Worm (Caenorhabditis elegans) whole organism, late embryonic: Measurements from ENCODE around the gene tag-89.
"Not testable (repeated sequence)": the region's sequence is repeated elsewhere in the genome, so short reads cannot be mapped to it uniquely, and the experiment has no call there.

ENCODE experiments used
- C38D4.7 ChIP-seq: fragments of 200-800 bp; sonication (Bioruptor generic); optimal IDR thresholded peaks from 2 replicates; lab custom pipeline; 2018; ENCODE audit warnings: mild to moderate bottlenecking, missing genetic modification characterization, moderate library complexity, missing compliant biosample characterization
- F13H6.1 ChIP-seq: sonication (generic microtip); optimal IDR thresholded peaks from 2 replicates; lab custom pipeline; 2016; ENCODE audit warnings: missing genetic modification characterization, missing compliant biosample characterization
- K02D7.2 ChIP-seq: sonication (generic microtip); optimal IDR thresholded peaks from 2 replicates; lab custom pipeline; 2017; ENCODE audit warnings: mild to moderate bottlenecking, missing genetic modification characterization, missing compliant biosample characterization
- K09A11.1 ChIP-seq: sonication (generic microtip); optimal IDR thresholded peaks from 2 replicates; lab custom pipeline; 2017; ENCODE audit warnings: antibody characterized with exemption, mild to moderate bottlenecking, missing genetic modification characterization, missing compliant biosample characterization; ENCODE audit not compliant: insufficient read depth
- Y22D7AL.16 ChIP-seq: sonication (generic microtip); optimal IDR thresholded peaks from 2 replicates; lab custom pipeline; 2016; ENCODE audit warnings: missing genetic modification characterization, missing compliant biosample characterization
- ama-1 ChIP-seq: fragments of 150-350 bp; optimal IDR thresholded peaks from 2 replicates; lab custom pipeline; 2014
- ceh-14 ChIP-seq: sonication (generic microtip); optimal IDR thresholded peaks from 2 replicates; lab custom pipeline; 2016; ENCODE audit warnings: missing genotype, missing genetic modification characterization, missing compliant biosample characterization
- ceh-18 ChIP-seq: sonication (generic microtip); optimal IDR thresholded peaks from 2 replicates; lab custom pipeline; 2016; ENCODE audit warnings: missing genetic modification characterization, missing compliant biosample characterization
- ceh-31 ChIP-seq: sonication (generic microtip); optimal IDR thresholded peaks from 2 replicates; lab custom pipeline; 2016; ENCODE audit warnings: missing genetic modification characterization, missing compliant biosample characterization
- ceh-45 ChIP-seq: fragments of 200-800 bp; sonication (Bioruptor generic); IDR thresholded peaks from 2 replicates; pipeline ENCODE4 v1.3.6; 2022; ENCODE audit warnings: missing genetic modification reagents, missing genetic modification characterization, missing compliant biosample characterization
- che-1 ChIP-seq: sonication (generic microtip); optimal IDR thresholded peaks from 2 replicates; lab custom pipeline; 2016; ENCODE audit warnings: mild to moderate bottlenecking, missing genetic modification characterization, missing compliant biosample characterization
- elt-4 ChIP-seq: sonication (generic microtip); optimal IDR thresholded peaks from 2 replicates; lab custom pipeline; 2016; ENCODE audit warnings: missing genetic modification characterization, missing compliant biosample characterization
- ets-4 ChIP-seq: sonication (generic microtip); optimal IDR thresholded peaks from 2 replicates; lab custom pipeline; 2016; ENCODE audit warnings: missing genetic modification characterization, missing compliant biosample characterization
- fax-1 ChIP-seq: sonication (generic microtip); optimal IDR thresholded peaks from 2 replicates; lab custom pipeline; 2016; ENCODE audit warnings: missing genotype, missing genetic modification characterization, missing compliant biosample characterization
- gmeb-2 ChIP-seq: sonication (generic microtip); optimal IDR thresholded peaks from 2 replicates; lab custom pipeline; 2016; ENCODE audit warnings: missing genetic modification characterization, inconsistent platforms, missing compliant biosample characterization
- hlh-13 ChIP-seq: fragments of 200-800 bp; sonication (Bioruptor generic); optimal IDR thresholded peaks from 2 replicates; lab custom pipeline; 2018; ENCODE audit warnings: mild to moderate bottlenecking, missing genetic modification characterization, missing compliant biosample characterization
- hlh-30 ChIP-seq: sonication (generic microtip); optimal IDR thresholded peaks from 2 replicates; lab custom pipeline; 2017; ENCODE audit warnings: antibody characterized with exemption, missing genetic modification characterization, missing compliant biosample characterization; ENCODE audit not compliant: insufficient read depth
- lin-11 ChIP-seq: fragments of 200-800 bp; sonication (Bioruptor generic); optimal IDR thresholded peaks from 2 replicates; lab custom pipeline; 2018; ENCODE audit warnings: mild to moderate bottlenecking, missing genetic modification characterization, missing compliant biosample characterization
- mec-3 ChIP-seq: sonication (generic microtip); optimal IDR thresholded peaks from 2 replicates; lab custom pipeline; 2016; ENCODE audit warnings: borderline replicate concordance, missing genetic modification characterization, missing compliant biosample characterization
- nhr-232 ChIP-seq: sonication (generic microtip); optimal IDR thresholded peaks from 2 replicates; lab custom pipeline; 2016; ENCODE audit warnings: missing genetic modification characterization, missing compliant biosample characterization
- npax-4 ChIP-seq: sonication (generic microtip); optimal IDR thresholded peaks from 2 replicates; lab custom pipeline; 2016; ENCODE audit warnings: missing genetic modification characterization, missing compliant biosample characterization
- pag-3 ChIP-seq: sonication (generic microtip); optimal IDR thresholded peaks from 2 replicates; lab custom pipeline; 2016; ENCODE audit warnings: missing compliant biosample characterization, missing genetic modification characterization, borderline replicate concordance
- pat-9 ChIP-seq: fragments of 200-800 bp; sonication (Bioruptor generic); optimal IDR thresholded peaks from 2 replicates; lab custom pipeline; 2018; ENCODE audit warnings: mild to moderate bottlenecking, missing genetic modification characterization, moderate library complexity, missing compliant biosample characterization
- pax-1 ChIP-seq: fragments of 150-350 bp; optimal IDR thresholded peaks from 2 replicates; lab custom pipeline; 2014; ENCODE audit warnings: missing biosample characterization, missing genetic modification characterization
- pha-4 ChIP-seq: fragments of 150-350 bp; optimal IDR thresholded peaks from 2 replicates; lab custom pipeline; 2018; ENCODE audit warnings: missing biosample characterization, missing genetic modification reagents, missing genetic modification characterization
- pqm-1 ChIP-seq: sonication (generic microtip); optimal IDR thresholded peaks from 2 replicates; lab custom pipeline; 2016; ENCODE audit warnings: missing genetic modification characterization, missing compliant biosample characterization
- pros-1 ChIP-seq: fragments of 150-350 bp; optimal IDR thresholded peaks from 2 replicates; lab custom pipeline; 2014; ENCODE audit warnings: missing biosample characterization, missing genetic modification reagents, missing genetic modification characterization
- rnt-1 ChIP-seq: sonication (generic microtip); optimal IDR thresholded peaks from 2 replicates; lab custom pipeline; 2016; ENCODE audit warnings: missing genetic modification characterization, missing compliant biosample characterization
- sox-2 ChIP-seq: fragments of 200-800 bp; sonication (Bioruptor generic); IDR thresholded peaks from 2 replicates; pipeline ENCODE4 v1.3.6; 2022; ENCODE audit warnings: missing genetic modification reagents, missing genetic modification characterization, missing compliant biosample characterization
- tbx-2 ChIP-seq: sonication (generic microtip); optimal IDR thresholded peaks from 2 replicates; lab custom pipeline; 2016; ENCODE audit warnings: missing genetic modification characterization, missing compliant biosample characterization
- tbx-7 ChIP-seq: sonication (generic microtip); optimal IDR thresholded peaks from 2 replicates; lab custom pipeline; 2016; ENCODE audit warnings: missing genotype, missing genetic modification characterization, missing compliant biosample characterization
- unc-42 ChIP-seq: sonication (generic microtip); optimal IDR thresholded peaks from 2 replicates; lab custom pipeline; 2016; ENCODE audit warnings: missing genotype, missing genetic modification characterization, missing compliant biosample characterization
- unc-55 ChIP-seq: sonication (generic microtip); optimal IDR thresholded peaks from 2 replicates; lab custom pipeline; 2017; ENCODE audit warnings: missing biosample characterization, missing genetic modification reagents, missing genetic modification characterization
- unc-86 ChIP-seq: sonication (generic microtip); optimal IDR thresholded peaks from 2 replicates; lab custom pipeline; 2016; ENCODE audit warnings: missing genetic modification characterization, missing compliant biosample characterization
- ztf-16 ChIP-seq: sonication (generic microtip); optimal IDR thresholded peaks from 2 replicates; lab custom pipeline; 2017; ENCODE audit warnings: missing genetic modification characterization, missing compliant biosample characterization

The tag-89 gene

DNA sequence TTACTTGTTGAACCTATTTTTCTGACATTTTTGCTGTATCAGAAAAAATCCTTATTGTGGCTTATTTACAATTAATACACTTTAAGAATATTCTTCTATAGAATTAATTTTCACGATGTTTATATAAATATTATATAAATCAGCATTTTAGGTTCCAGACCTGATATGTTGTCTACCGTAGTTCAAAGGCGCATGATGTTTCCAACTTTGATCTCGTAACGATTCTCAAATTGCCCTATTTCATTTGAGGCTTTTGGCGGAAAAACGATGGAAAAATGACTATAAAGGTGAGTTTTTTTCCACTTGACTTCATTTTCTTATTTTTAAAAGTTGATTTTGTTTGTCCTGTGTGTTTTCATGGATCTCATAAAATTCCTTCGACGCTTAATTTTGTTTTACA, 15.7 kb downstream of the tag-89 start, which contains the start of gene gfat-2:
Gene gfat-2 (plus strand): TSS at position 145 of the 400 bp plus-strand sequence.
- TF ChIP-seq unc-86 (tag; lab: Kevin White, UChicago) (no peak), unc-42 (tag; lab: Kevin White, UChicago) (no peak), K09A11.1 (no peak), pha-4 (tag; lab: Kevin White, UChicago) (no peak), ets-4 (tag; lab: Kevin White, UChicago) (no peak), C38D4.7 (no peak), tbx-2 (tag; lab: Kevin White, UChicago) (no peak), ztf-16 (no peak), hlh-13 (GFP tag; lab: Kevin White, UChicago) (no peak), ceh-45 (GFP tag; lab: Robert Waterston, UW) (no peak), ceh-18 (no peak), elt-4 (tag; lab: Kevin White, UChicago) (no peak), pros-1 (tag; lab: Kevin White, UChicago) (no peak), lin-11 (no peak), ceh-31 (tag; lab: Kevin White, UChicago) (no peak)

DNA sequence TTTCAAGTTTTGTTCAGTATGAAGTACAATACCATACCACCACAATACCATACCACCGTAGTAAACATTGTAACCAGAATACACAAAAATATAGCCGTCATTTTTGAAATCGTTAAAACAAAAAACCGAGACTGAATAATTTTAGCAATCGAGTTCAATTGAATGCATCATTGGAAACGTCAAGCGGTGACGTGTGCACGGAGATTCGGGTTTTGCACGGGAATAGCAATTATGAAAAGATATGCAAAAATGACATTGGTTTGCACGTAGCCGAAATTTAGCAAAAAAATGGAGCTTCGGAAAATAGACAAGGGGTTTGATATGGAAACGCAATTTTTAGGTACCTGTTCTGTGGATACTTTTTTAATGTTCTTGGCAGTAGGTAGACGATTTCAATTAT, 20.6 kb downstream of the tag-89 start, which contains the start of gene F22B3.10:
Gene F22B3.10 (minus strand): TSS at position 101 of the 400 bp plus-strand sequence.
- TF ChIP-seq pqm-1 (tag; lab: Kevin White, UChicago): no peak
- TF ChIP-seq unc-86 (tag; lab: Kevin White, UChicago): no peak
- TF ChIP-seq K09A11.1: no peak
- TF ChIP-seq fax-1 (tag; lab: Kevin White, UChicago): no peak
- no peak for TF ChIP-seq tbx-7 (tag; lab: Kevin White, UChicago)
- no peak for TF ChIP-seq mec-3 (tag; lab: Kevin White, UChicago)
- TF ChIP-seq pax-1: no peak
- TF ChIP-seq pat-9 (tag; lab: Kevin White, UChicago): no peak
- no peak for TF ChIP-seq hlh-30 (tag; lab: Kevin White, UChicago)
- no peak for TF ChIP-seq pha-4 (tag; lab: Kevin White, UChicago)
- no peak for TF ChIP-seq K02D7.2 (tag; lab: Kevin White, UChicago)
- TF ChIP-seq ama-1 (lab: Kevin White, UChicago): no peak
- no peak for TF ChIP-seq rnt-1
- no peak for TF ChIP-seq sox-2

DNA sequence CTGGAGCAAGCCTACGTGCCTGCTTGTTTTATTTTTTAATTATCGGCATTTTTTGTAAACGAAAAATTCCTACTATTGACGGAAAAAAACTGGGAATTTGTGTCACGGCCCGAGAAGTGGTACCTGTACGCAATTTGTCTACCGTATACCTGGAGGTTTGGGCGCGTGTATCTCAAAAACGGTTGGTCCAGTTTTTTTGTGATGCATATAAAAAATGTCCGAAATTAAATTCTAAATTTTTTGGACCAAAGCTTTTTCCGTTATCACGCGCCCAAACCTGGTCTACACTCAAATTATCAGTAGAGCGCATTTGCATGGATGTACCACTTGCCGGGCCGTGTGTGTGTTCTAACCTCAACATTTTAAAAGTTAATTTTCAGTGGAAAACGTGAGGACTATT, 22.4 kb downstream of the tag-89 start, which contains the start of gene F22B3.5:
Gene F22B3.5 (minus strand): TSS at position 101 of the 400 bp plus-strand sequence.
- not testable (repeated sequence) for TF ChIP-seq nhr-232 (tag; lab: Kevin White, UChicago); F13H6.1; rnt-1

- TF ChIP-seq Y22D7AL.16 (tag; lab: Kevin White, UChicago) (no peak), pat-9 (tag; lab: Kevin White, UChicago) (no peak)
These were observed 27.4 kb downstream of the tag-89 start, which contains the start of gene F22B3.7 for ce11 chrIV:11421696-11422095. F22B3.7 (minus strand) TSS chrIV:11421796.

DNA sequence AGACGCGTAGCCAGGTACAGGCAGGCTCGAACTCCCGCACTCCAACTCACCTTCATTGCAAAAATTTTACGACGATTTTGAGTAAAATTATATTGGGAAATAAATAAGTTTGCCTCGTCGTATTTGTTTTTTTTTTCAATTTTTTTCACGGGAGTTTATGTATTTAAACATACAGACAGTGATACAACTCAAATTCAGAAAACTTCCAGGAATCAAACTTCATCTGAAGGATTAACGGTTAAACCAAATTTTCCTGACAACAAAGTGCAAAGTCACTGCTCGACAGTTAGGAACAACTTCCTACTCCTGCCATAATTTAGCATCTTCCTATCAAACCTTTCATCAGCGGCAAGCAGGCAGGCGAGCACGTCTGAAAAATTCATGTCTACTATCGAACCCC, 30.5 kb downstream of the tag-89 start, which contains the start of gene F22B3.8:
Gene F22B3.8 (minus strand): TSS at position 101 of the 400 bp plus-strand sequence.
- TF ChIP-seq unc-55 (GFP tag; lab: Kevin White, UChicago): no peak
- TF ChIP-seq ceh-14 (tag; lab: Kevin White, UChicago): no peak
- no peak for TF ChIP-seq Y22D7AL.16 (tag; lab: Kevin White, UChicago)
- no peak for TF ChIP-seq sox-2
- TF ChIP-seq gmeb-2 (tag; lab: Kevin White, UChicago): no peak
- no peak for TF ChIP-seq npax-4 (tag; lab: Kevin White, UChicago)
- no peak for TF ChIP-seq pag-3
- no peak for TF ChIP-seq che-1 (tag; lab: Kevin White, UChicago)
- TF ChIP-seq, all 69 proteins: peak for 0
